Worm (Caenorhabditis elegans): Measurements from ENCODE around the gene nhx-3.

Gene nhx-3

DNA sequence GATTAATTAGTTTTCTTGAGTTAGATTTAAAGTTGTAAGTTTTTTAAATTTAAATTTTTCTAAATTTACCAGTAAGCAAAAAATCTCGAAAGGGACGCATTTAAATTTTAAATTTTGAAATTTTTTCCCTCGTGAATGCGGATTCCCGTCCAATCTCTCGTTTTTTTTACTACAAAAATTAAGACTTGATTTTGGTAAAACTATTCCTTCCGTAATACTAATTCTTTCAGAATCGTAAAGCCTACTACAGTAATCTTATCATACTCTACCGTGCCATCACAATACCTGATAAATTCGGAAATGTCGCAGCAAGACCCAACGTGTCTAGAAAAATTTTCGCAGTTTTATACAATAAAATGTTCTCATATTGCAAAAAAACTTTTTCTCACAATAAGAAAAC, at the start of gene nhx-3, which contains the start of gene C54F6.19:
Gene nhx-3 (minus strand): TSS at position 337 of the 400 bp plus-strand sequence.
Gene C54F6.19 (plus strand): TSS at position 301 of the 400 bp plus-strand sequence.
- TF ChIP-seq mec-3 (tag; optimal IDR thresholded peaks at IDR 0.05; ENCODE audit: borderline replicate concordance) (no peak), nhr-232 (tag; optimal IDR thresholded peaks at IDR 0.05) (no peak), unc-3 (GFP tag; conservative IDR thresholded peaks at IDR 0.05) (no peak), unc-3 (tag; optimal IDR thresholded peaks at IDR 0.05) (no peak), pros-1 (tag; optimal IDR thresholded peaks at IDR 0.05) (no peak), hlh-30 (tag; optimal IDR thresholded peaks at IDR 0.05; ENCODE audit: insufficient read depth) (no peak), syd-9 (tag; optimal IDR thresholded peaks at IDR 0.05) (no peak), fkh-10 (GFP tag; optimal IDR thresholded peaks at IDR 0.05) (no peak), odd-2 (tag; optimal IDR thresholded peaks at IDR 0.05) (no peak), fax-1 (tag; optimal IDR thresholded peaks at IDR 0.05) (no peak), K02D7.2 (tag; optimal IDR thresholded peaks at IDR 0.05) (no peak), K09A11.1 (tag; optimal IDR thresholded peaks at IDR 0.05; ENCODE audit: insufficient read depth) (no peak), pha-2 (tag; optimal IDR thresholded peaks at IDR 0.05) (no peak), dve-1 (tag; optimal IDR thresholded peaks at IDR 0.05) (no peak), sox-2 (GFP tag; IDR thresholded peaks at IDR 0.05) (no peak), eyg-1 (tag; optimal IDR thresholded peaks at IDR 0.05) (no peak)

DNA sequence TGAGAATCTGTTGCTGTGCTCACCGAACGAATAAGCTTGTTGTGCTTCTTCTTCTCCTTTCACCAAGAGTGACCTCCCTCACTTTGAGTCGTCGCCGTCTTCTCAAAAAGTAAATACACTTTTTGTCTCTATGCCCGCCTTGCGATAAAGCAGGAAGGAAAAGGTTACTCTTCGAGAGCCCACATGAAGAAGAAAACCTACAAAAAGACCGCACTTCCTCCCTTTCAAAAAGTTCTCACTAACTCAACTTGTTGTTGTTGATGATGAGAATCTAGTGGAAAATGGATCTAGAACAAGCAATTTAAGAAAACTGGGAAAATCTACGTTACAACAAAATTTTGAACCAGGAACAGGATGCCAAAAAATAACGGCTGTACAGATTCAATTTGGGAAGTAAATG, 45.1 kb upstream of the nhx-3 start, which contains the start of gene C50E3.6:
Gene C50E3.6 (minus strand): TSS at position 101 of the 400 bp plus-strand sequence.
- TF ChIP-seq tbx-7 (tag; optimal IDR thresholded peaks at IDR 0.05): no peak
- TF ChIP-seq lim-6 (tag; optimal IDR thresholded peaks at IDR 0.05): no peak
- no peak for TF ChIP-seq hlh-8 (tag; optimal IDR thresholded peaks at IDR 0.05)
- no peak for TF ChIP-seq ets-4 (tag; optimal IDR thresholded peaks at IDR 0.05)
- no peak for TF ChIP-seq ref-2 (tag; optimal IDR thresholded peaks at IDR 0.05)
- no peak for TF ChIP-seq ceh-48 (tag; optimal IDR thresholded peaks at IDR 0.05)
- TF ChIP-seq C08G9.2 (tag; optimal IDR thresholded peaks at IDR 0.05): no peak
- no peak for TF ChIP-seq unc-42 (tag; optimal IDR thresholded peaks at IDR 0.05)
- no peak for TF ChIP-seq unc-3 (GFP tag; conservative IDR thresholded peaks at IDR 0.05)
- no peak for TF ChIP-seq unc-3 (tag; optimal IDR thresholded peaks at IDR 0.05)
- no peak for TF ChIP-seq elt-2 (tag; optimal IDR thresholded peaks at IDR 0.05)
- TF ChIP-seq nhr-11 (tag; optimal IDR thresholded peaks at IDR 0.05): no peak

DNA sequence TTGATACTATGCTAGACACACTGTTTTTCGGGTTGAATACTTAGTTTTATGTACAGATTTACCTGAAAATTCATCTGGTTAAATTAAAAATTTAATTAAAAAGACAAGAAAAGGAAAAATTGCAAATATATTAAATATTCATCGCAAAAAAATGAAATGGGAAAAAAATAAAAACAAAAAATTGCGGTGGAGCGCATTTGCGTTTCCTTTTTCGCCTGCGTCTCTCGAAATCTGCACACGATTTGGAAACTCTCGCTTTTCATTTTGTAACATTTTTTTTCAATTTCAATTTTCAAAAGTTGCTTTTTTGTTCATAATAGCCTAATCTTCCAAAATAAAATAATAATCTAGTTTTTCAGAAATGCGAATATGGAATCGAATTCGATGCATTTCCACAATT, 42.3 kb upstream of the nhx-3 start, which contains the start of the genes F19F10.11 and C50E3.5:
Gene F19F10.11 (minus strand): TSS at position 68 of the 400 bp plus-strand sequence.
Gene C50E3.5 (plus strand): TSS at position 360 of the 400 bp plus-strand sequence.
- TF ChIP-seq ceh-14 (tag; optimal IDR thresholded peaks at IDR 0.05) (peak; percentile 6), T23F11.4 (GFP tag; optimal IDR thresholded peaks at IDR 0.05) (no peak)

DNA sequence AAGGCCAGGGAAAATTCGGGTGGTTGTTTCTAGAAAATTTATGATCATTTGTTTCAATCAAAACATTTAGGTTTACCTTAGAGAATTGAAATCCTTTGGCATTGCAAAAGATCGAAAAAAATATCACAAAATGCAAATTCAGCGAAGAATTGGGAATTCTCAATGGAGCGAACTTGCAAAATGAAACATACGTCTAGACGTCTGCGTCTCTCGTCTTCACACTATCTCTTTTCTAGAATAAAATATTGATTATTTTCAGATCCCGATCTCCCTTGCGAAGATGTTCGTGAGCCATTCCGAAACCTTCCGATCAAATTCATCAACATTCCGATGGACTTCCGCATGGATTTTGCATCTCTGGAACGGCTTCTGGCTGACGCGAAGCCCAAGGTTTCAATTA, 35.1 kb upstream of the nhx-3 start, which contains the start of gene ets-6:
Gene ets-6 (minus strand): TSS at position 169 of the 400 bp plus-strand sequence.
- peak; percentile 85 for TF ChIP-seq ceh-48 (tag; optimal IDR thresholded peaks at IDR 0.05)
- TF ChIP-seq fax-1 (tag; optimal IDR thresholded peaks at IDR 0.05): no peak

DNA sequence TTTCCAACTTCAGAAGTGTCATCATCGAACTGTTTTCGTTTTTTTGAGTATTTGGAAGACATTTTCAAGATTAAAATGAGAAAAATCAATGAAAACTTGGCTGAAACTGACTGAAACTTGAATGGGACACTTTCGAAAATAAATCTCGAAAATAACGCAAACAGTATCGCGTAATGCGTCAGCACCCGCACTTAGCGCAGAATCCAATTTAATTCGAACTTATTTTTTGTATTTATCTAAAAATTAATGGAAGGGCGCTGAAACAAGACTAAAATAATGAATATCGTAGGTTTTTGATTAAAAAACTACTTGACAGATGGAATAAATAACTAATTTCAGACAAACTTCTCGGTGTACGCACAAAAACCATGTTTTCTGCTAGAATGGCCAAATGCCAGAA, 30.2 kb upstream of the nhx-3 start, which contains the start of the genes snu-66 and ints-9:
Gene snu-66 (minus strand): TSS at position 108 of the 400 bp plus-strand sequence.
Gene ints-9 (plus strand): TSS at position 240 of the 400 bp plus-strand sequence.
- no peak for TF ChIP-seq pha-4 (tag; optimal IDR thresholded peaks at IDR 0.05)
- peak; percentile 66 for TF ChIP-seq unc-42 (tag; optimal IDR thresholded peaks at IDR 0.05)
- TF ChIP-seq T23F11.4 (GFP tag; optimal IDR thresholded peaks at IDR 0.05): no peak
- TF ChIP-seq ref-2 (tag; optimal IDR thresholded peaks at IDR 0.05): no peak
- no peak for TF ChIP-seq gmeb-2 (tag; optimal IDR thresholded peaks at IDR 0.05)
- no peak for TF ChIP-seq pqm-1 (tag; optimal IDR thresholded peaks at IDR 0.05)

DNA sequence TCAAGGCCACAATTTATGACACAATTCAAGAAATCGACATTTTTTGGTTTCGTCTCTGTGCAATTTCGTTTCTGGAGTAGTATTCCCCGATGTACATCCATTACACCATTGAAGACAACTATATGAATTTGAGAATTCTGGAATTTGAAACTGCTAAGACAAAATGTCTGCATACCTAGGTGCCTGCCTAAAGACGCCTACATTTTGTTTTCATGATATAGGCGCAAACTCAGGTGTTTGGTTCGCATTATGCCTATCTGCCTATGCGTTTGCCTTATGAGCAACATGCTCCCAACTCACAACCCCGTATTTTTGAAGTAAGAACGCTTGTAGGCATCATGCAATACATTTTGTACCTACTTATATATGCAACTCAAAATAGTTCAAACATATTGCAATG, 25.6 kb upstream of the nhx-3 start, which contains the start of gene F19F10.14:
Gene F19F10.14 (minus strand): TSS at position 101 of the 400 bp plus-strand sequence.
- TF ChIP-seq ztf-16 (tag; optimal IDR thresholded peaks at IDR 0.05): no peak
- no peak for TF ChIP-seq Y22D7AL.16 (tag; optimal IDR thresholded peaks at IDR 0.05)
- no peak for TF ChIP-seq elt-2 (tag; optimal IDR thresholded peaks at IDR 0.05)
- no peak for TF ChIP-seq ceh-19 (GFP tag; optimal IDR thresholded peaks at IDR 0.05)
- no peak for TF ChIP-seq dmd-4 (tag; optimal IDR thresholded peaks at IDR 0.05; ENCODE audit: borderline replicate concordance)
- TF ChIP-seq hlh-15 (tag; optimal IDR thresholded peaks at IDR 0.05): no peak
- no peak for TF ChIP-seq unc-42 (tag; optimal IDR thresholded peaks at IDR 0.05)
- no peak for TF ChIP-seq C08G9.2 (tag; optimal IDR thresholded peaks at IDR 0.05)
- no peak for TF ChIP-seq ceh-22 (tag; optimal IDR thresholded peaks at IDR 0.05)
- no peak for TF ChIP-seq elt-4 (tag; optimal IDR thresholded peaks at IDR 0.05)
- TF ChIP-seq unc-86 (tag; optimal IDR thresholded peaks at IDR 0.05): no peak
- no peak for TF ChIP-seq ahr-1 (tag; optimal IDR thresholded peaks at IDR 0.05)
- no peak for TF ChIP-seq rnt-1 (tag; optimal IDR thresholded peaks at IDR 0.05)

All from whole organism, late embryonic.